Worm (Caenorhabditis elegans) whole organism, L3 larva: ENCODE results near the gene C48B4.13.

Experiments
- ama-1 ChIP-seq: fragments of 150-350 bp; optimal IDR thresholded peaks from 2 replicates; lab custom pipeline; 2018
- ceh-82 ChIP-seq: fragments of 150-350 bp; optimal IDR thresholded peaks from 2 replicates; lab custom pipeline; 2014; ENCODE audit warnings: missing biosample characterization, missing genetic modification characterization
- elt-3 ChIP-seq, 3 experiments: fragments of 150-350 bp in 1 of 3; sonication (generic microtip) in 2 of 3; optimal IDR thresholded peaks; 2 replicates in 2 of 3; 4 replicates in 1 of 3; lab custom pipeline; 2014 to 2017; ENCODE audit warnings: missing biosample characterization in 3 of 3, missing genetic modification characterization in 3 of 3
- eor-1 ChIP-seq, 2 experiments: fragments of 150-350 bp; optimal IDR thresholded peaks; 2 replicates each; lab custom pipeline; 2014 to 2018; ENCODE audit warnings: missing biosample characterization in 2 of 2, missing genetic modification characterization in 2 of 2
- lin-15B ChIP-seq: fragments of 150-350 bp; optimal IDR thresholded peaks from 2 replicates; lab custom pipeline; 2014; ENCODE audit warnings: missing biosample characterization, missing genetic modification characterization
- lin-39 ChIP-seq: fragments of 150-350 bp; optimal IDR thresholded peaks from 2 replicates; lab custom pipeline; 2018; ENCODE audit warnings: missing biosample characterization, missing genetic modification reagents, missing genetic modification characterization
- mml-1 ChIP-seq: fragments of 150-350 bp; sonication (generic microtip); optimal IDR thresholded peaks from 3 replicates; lab custom pipeline; 2014; ENCODE audit warnings: missing biosample characterization, missing genetic modification characterization
- nhr-12 ChIP-seq: fragments of 150-350 bp; optimal IDR thresholded peaks from 2 replicates; lab custom pipeline; 2014; ENCODE audit warnings: missing biosample characterization, missing genetic modification characterization
- nhr-76 ChIP-seq: fragments of 150-350 bp; sonication (generic microtip); optimal IDR thresholded peaks from 5 replicates; lab custom pipeline; 2014; ENCODE audit warnings: missing biosample characterization, missing genetic modification characterization
- pqm-1 ChIP-seq: fragments of 150-350 bp; optimal IDR thresholded peaks from 2 replicates; lab custom pipeline; 2017; ENCODE audit warnings: missing biosample characterization, missing genetic modification characterization, inconsistent platforms
- snpc-4 ChIP-seq: fragments of 150-350 bp; optimal IDR thresholded peaks from 2 replicates; lab custom pipeline; 2014; ENCODE audit warnings: missing biosample characterization, missing genetic modification characterization

DNA sequence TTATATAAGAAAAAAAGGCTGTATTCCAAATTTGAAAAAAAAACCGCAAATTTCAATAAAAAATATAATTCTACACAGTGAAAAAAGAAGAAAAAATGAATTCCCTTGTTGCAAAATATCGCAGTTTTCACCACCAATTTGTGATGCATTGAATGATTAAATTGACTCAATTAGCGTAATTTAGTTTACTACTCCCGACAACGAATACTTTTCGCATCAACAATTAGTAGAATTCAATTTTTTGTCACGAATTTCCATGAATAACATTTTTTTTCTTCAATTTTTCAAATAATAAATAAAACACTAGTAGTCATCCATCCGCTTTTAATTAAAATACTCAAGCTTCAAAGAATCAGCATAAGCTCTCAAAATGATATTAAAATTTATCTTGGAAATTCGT, 16.8 kb downstream of the C48B4.13 start:
- no peak for TF ChIP-seq mml-1 (tag; lab: Kevin White, UChicago)
- TF ChIP-seq lin-39 (tag; lab: Kevin White, UChicago) = no peak
- no peak for TF ChIP-seq ceh-82 (tag; lab: Kevin White, UChicago)
- TF ChIP-seq lin-15B (tag; lab: Kevin White, UChicago) = no peak
- no peak for TF ChIP-seq snpc-4 (tag; lab: Kevin White, UChicago)
- no peak for TF ChIP-seq ama-1
- no peak for TF ChIP-seq nhr-76
- no peak for TF ChIP-seq nhr-12
- TF ChIP-seq eor-1 (tag; optimal IDR thresholded peaks at IDR 0.05; lab: Kevin White, UChicago) = no peak
- TF ChIP-seq pqm-1 (tag; lab: Kevin White, UChicago) = no peak
- TF ChIP-seq elt-3 (tag; optimal IDR thresholded peaks at IDR 0.05; lab: Kevin White, UChicago) = no peak
